Worm (Caenorhabditis elegans) whole organism, L2 larva: ENCODE data around the gene nhr-71.

Experiments used
- C34F6.9 ChIP-seq: fragments of 150-350 bp; optimal IDR thresholded peaks from 2 replicates; lab custom pipeline; 2014; ENCODE audit warnings: missing biosample characterization, missing genetic modification characterization
- F13H6.1 ChIP-seq: sonication (generic microtip); optimal IDR thresholded peaks from 2 replicates; lab custom pipeline; 2016; ENCODE audit warnings: missing genetic modification characterization, missing compliant biosample characterization
- Y55F3AM.14 ChIP-seq: fragments of 200-800 bp; sonication (Bioruptor generic); optimal IDR thresholded peaks from 2 replicates; lab custom pipeline; 2018; ENCODE audit warnings: mild to moderate bottlenecking, missing genetic modification characterization, missing compliant biosample characterization
- ZK546.5 ChIP-seq: sonication (generic microtip); optimal IDR thresholded peaks from 2 replicates; lab custom pipeline; 2017; ENCODE audit warnings: missing biosample characterization, missing genetic modification characterization
- aly-2 ChIP-seq: fragments of 150-350 bp; optimal IDR thresholded peaks from 2 replicates; lab custom pipeline; 2014; ENCODE audit warnings: missing biosample characterization, missing genetic modification characterization
- ama-1 ChIP-seq: fragments of 150-350 bp; optimal IDR thresholded peaks from 2 replicates; lab custom pipeline; 2018; ENCODE audit warnings: inconsistent platforms
- crh-2 ChIP-seq: sonication (generic microtip); optimal IDR thresholded peaks from 2 replicates; lab custom pipeline; 2017; ENCODE audit warnings: missing biosample characterization, missing genetic modification characterization
- dmd-4 ChIP-seq: sonication (generic microtip); optimal IDR thresholded peaks from 2 replicates; lab custom pipeline; 2017; ENCODE audit warnings: missing biosample characterization, missing genetic modification characterization
- elt-3 ChIP-seq: sonication (generic microtip); optimal IDR thresholded peaks from 2 replicates; lab custom pipeline; 2017; ENCODE audit warnings: missing biosample characterization, missing genetic modification characterization
- fos-1 ChIP-seq: fragments of 150-350 bp; optimal IDR thresholded peaks from 2 replicates; lab custom pipeline; 2014; ENCODE audit warnings: missing biosample characterization, missing genetic modification characterization
- gmeb-1 ChIP-seq: fragments of 150-350 bp; optimal IDR thresholded peaks from 2 replicates; lab custom pipeline; 2014; ENCODE audit warnings: missing biosample characterization, missing genetic modification characterization
- lin-13 ChIP-seq: fragments of 150-350 bp; optimal IDR thresholded peaks from 2 replicates; lab custom pipeline; 2014; ENCODE audit warnings: missing biosample characterization, missing genetic modification reagents, missing genetic modification characterization
- lsy-2 ChIP-seq, 2 experiments: fragments of 150-350 bp in 1 of 2; sonication (generic microtip) in 1 of 2; optimal IDR thresholded peaks; 2 replicates each; lab custom pipeline; 2014 to 2017; ENCODE audit warnings: missing biosample characterization in 2 of 2, missing genetic modification characterization in 2 of 2
- mbf-1 ChIP-seq: sonication (generic microtip); optimal IDR thresholded peaks from 2 replicates; lab custom pipeline; 2017; ENCODE audit warnings: missing biosample characterization, missing genetic modification characterization
- nhr-11 ChIP-seq: fragments of 150-350 bp; optimal IDR thresholded peaks from 2 replicates; lab custom pipeline; 2014; ENCODE audit warnings: missing biosample characterization, missing genetic modification characterization
- nhr-129 ChIP-seq: fragments of 150-350 bp; optimal IDR thresholded peaks from 2 replicates; lab custom pipeline; 2014; ENCODE audit warnings: missing biosample characterization, missing genetic modification characterization
- nhr-21 ChIP-seq: fragments of 150-350 bp; optimal IDR thresholded peaks from 2 replicates; lab custom pipeline; 2014; ENCODE audit warnings: missing biosample characterization, missing genetic modification characterization
- nhr-25 ChIP-seq: fragments of 150-350 bp; sonication (generic microtip); optimal IDR thresholded peaks from 3 replicates; lab custom pipeline; 2014; ENCODE audit warnings: missing biosample characterization, missing genetic modification characterization
- nhr-77 ChIP-seq: fragments of 150-350 bp; optimal IDR thresholded peaks from 2 replicates; lab custom pipeline; 2014; ENCODE audit warnings: missing biosample characterization, missing genetic modification characterization
- skn-1 ChIP-seq: sonication (generic microtip); optimal IDR thresholded peaks from 2 replicates; lab custom pipeline; 2017; ENCODE audit warnings: missing biosample characterization, missing genetic modification characterization
- sma-3 ChIP-seq: sonication (generic microtip); optimal IDR thresholded peaks from 2 replicates; lab custom pipeline; 2016; ENCODE audit warnings: missing genetic modification reagents, missing genetic modification characterization, missing compliant biosample characterization
- sma-9 ChIP-seq, 2 experiments: fragments of 150-350 bp in 1 of 2; sonication (generic microtip) in 1 of 2; optimal IDR thresholded peaks; 2 replicates each; lab custom pipeline; 2014 to 2016; ENCODE audit warnings: missing genetic modification characterization in 2 of 2, mild to moderate bottlenecking in 1 of 2, missing biosample characterization in 1 of 2, missing compliant biosample characterization in 1 of 2, missing genetic modification reagents in 1 of 2, moderate library complexity in 1 of 2
- unc-39 ChIP-seq: fragments of 150-350 bp; optimal IDR thresholded peaks from 2 replicates; lab custom pipeline; 2014; ENCODE audit warnings: missing biosample characterization, missing genetic modification characterization
- unc-55 ChIP-seq: fragments of 150-350 bp; sonication (generic microtip); optimal IDR thresholded peaks from 3 replicates; lab custom pipeline; 2014; ENCODE audit warnings: missing biosample characterization, missing genetic modification reagents, missing genetic modification characterization
- unc-62 ChIP-seq: fragments of 150-350 bp; optimal IDR thresholded peaks from 2 replicates; lab custom pipeline; 2014; ENCODE audit warnings: missing biosample characterization, missing genetic modification reagents, missing genetic modification characterization
- ztf-1 ChIP-seq: fragments of 200-800 bp; sonication (Bioruptor generic); conservative IDR thresholded peaks from 2 replicates; pipeline ENCODE4 v1.3.6; 2022; ENCODE audit warnings: missing genetic modification characterization, missing compliant biosample characterization
- ztf-11 ChIP-seq: sonication (generic microtip); optimal IDR thresholded peaks from 2 replicates; lab custom pipeline; 2017; ENCODE audit warnings: missing biosample characterization, missing genetic modification characterization

Gene nhr-71

ce11 chrX:13770508-13770978 is 23.4 kb downstream of the nhr-71 start, which contains the start of gene nkb-3:
Gene nkb-3 (minus strand): TSS chrX:13770558.
- TF ChIP-seq mbf-1 (tag; lab: Kevin White, UChicago) (no peak), gmeb-1 (tag; lab: Kevin White, UChicago) (no peak), nhr-25 (tag; lab: Kevin White, UChicago) (no peak), C34F6.9 (tag; lab: Kevin White, UChicago) (no peak), unc-55 (GFP tag; lab: Kevin White, UChicago) (peak; percentile 34), ama-1 (lab: Kevin White, UChicago) (peak; percentile 16), ztf-11 (tag; lab: Kevin White, UChicago) (no peak)

- peak; percentile 51 for TF ChIP-seq skn-1
- no peak for TF ChIP-seq lin-13
- TF ChIP-seq fos-1 (tag; lab: Kevin White, UChicago) = peak; percentile 78
- TF ChIP-seq sma-9 (GFP tag; optimal IDR thresholded peaks at IDR 0.05; lab: Kevin White, UChicago) = peak; percentile 41
- TF ChIP-seq sma-9 (tag; optimal IDR thresholded peaks at IDR 0.05; lab: Kevin White, UChicago) = no peak
- TF ChIP-seq crh-2 (tag; lab: Kevin White, UChicago) = peak; percentile 48
- TF ChIP-seq Y55F3AM.14 = no peak
These were observed 25.6 kb downstream of the nhr-71 start for ce11 chrX:13772734-13773133.

ce11 chrX:13774144-13774543 is 27.0 kb downstream of the nhr-71 start:
- TF ChIP-seq aly-2 (tag; lab: Kevin White, UChicago) (no peak), fos-1 (tag; lab: Kevin White, UChicago) (peak; percentile 50), sma-9 (GFP tag; optimal IDR thresholded peaks at IDR 0.05; lab: Kevin White, UChicago) (peak; percentile 35), sma-9 (tag; optimal IDR thresholded peaks at IDR 0.05; lab: Kevin White, UChicago) (no peak)

ce11 chrX:13775508-13775907 is 28.4 kb downstream of the nhr-71 start:
- TF ChIP-seq ama-1 (lab: Kevin White, UChicago) (peak; percentile 12), unc-39 (tag; lab: Kevin White, UChicago) (no peak)

ce11 chrX:13781445-13782073 is 34.4 kb downstream of the nhr-71 start:
- TF ChIP-seq sma-9 (GFP tag; optimal IDR thresholded peaks at IDR 0.05; lab: Kevin White, UChicago) (peak; percentile 43), sma-9 (tag; optimal IDR thresholded peaks at IDR 0.05; lab: Kevin White, UChicago) (no peak), nhr-11 (tag; lab: Kevin White, UChicago) (no peak), F13H6.1 (no peak), aly-2 (tag; lab: Kevin White, UChicago) (no peak), ztf-1 (GFP tag; lab: Robert Waterston, UW) (no peak), lsy-2 (tag; optimal IDR thresholded peaks at IDR 0.05; lab: Kevin White, UChicago) (peak in 1 of 2 experiments; percentile 21), crh-2 (tag; lab: Kevin White, UChicago) (no peak), nhr-21 (tag; lab: Kevin White, UChicago) (peak; percentile 1), nhr-129 (tag; lab: Kevin White, UChicago) (peak; percentile 38), unc-62 (GFP tag; lab: Kevin White, UChicago) (no peak), sma-3 (GFP tag; lab: Kevin White, UChicago) (peak; percentile 62), dmd-4 (tag; lab: Kevin White, UChicago) (no peak), ZK546.5 (tag; lab: Kevin White, UChicago) (no peak), elt-3 (tag; lab: Kevin White, UChicago) (no peak)

- TF ChIP-seq nhr-77 (tag; lab: Kevin White, UChicago) (no peak), nhr-11 (tag; lab: Kevin White, UChicago) (no peak), sma-9 (GFP tag; optimal IDR thresholded peaks at IDR 0.05; lab: Kevin White, UChicago) (peak; percentile 5), sma-9 (tag; optimal IDR thresholded peaks at IDR 0.05; lab: Kevin White, UChicago) (no peak), gmeb-1 (tag; lab: Kevin White, UChicago) (peak; percentile 15), crh-2 (tag; lab: Kevin White, UChicago) (peak; percentile 22), fos-1 (tag; lab: Kevin White, UChicago) (peak; percentile 3), sma-3 (GFP tag; lab: Kevin White, UChicago) (peak; percentile 23)
These were observed 35.0 kb downstream of the nhr-71 start for ce11 chrX:13782074-13782462.
